Fruit fly (Drosophila melanogaster) whole organism, prepupa: Measurements from ENCODE around the gene Pfdn1.
A peak's percentile ranks its signal among the peaks of the same experiment; 100 is the strongest.

ENCODE experiments used
- Blimp-1 ChIP-seq: fragments of 200-800 bp; sonication (Bioruptor generic); optimal IDR thresholded peaks from 3 replicates; lab custom pipeline; 2017; ENCODE audit warnings: missing biosample characterization, missing genetic modification characterization, mild to moderate bottlenecking, moderate library complexity, missing genetic modification reagents
- CG10669 ChIP-seq: fragments of 200-800 bp; sonication (Bioruptor generic); optimal IDR thresholded peaks from 3 replicates; lab custom pipeline; 2018; ENCODE audit warnings: missing biosample characterization, mild to moderate bottlenecking, missing genetic modification characterization, moderate library complexity
- CG11294 ChIP-seq: fragments of 200-800 bp; sonication (Bioruptor generic); IDR thresholded peaks from 2 replicates; pipeline ENCODE4 v1.3.6; 2022; ENCODE audit warnings: missing biosample characterization, missing genetic modification characterization
- CG11762 ChIP-seq: fragments of 200-800 bp; sonication (Bioruptor generic); optimal IDR thresholded peaks from 3 replicates; lab custom pipeline; 2016; ENCODE audit warnings: missing biosample characterization, missing genetic modification characterization; ENCODE audit not compliant: insufficient read depth
- CG15336 ChIP-seq: fragments of 200-800 bp; sonication (Bioruptor generic); IDR thresholded peaks from 2 replicates; pipeline ENCODE4 v1.3.6; 2022; ENCODE audit warnings: missing biosample characterization, missing genetic modification characterization
- CG1621 ChIP-seq: fragments of 200-800 bp; sonication (Bioruptor generic); optimal IDR thresholded peaks from 3 replicates; lab custom pipeline; 2018; ENCODE audit warnings: missing biosample characterization, mild to moderate bottlenecking, missing genetic modification characterization
- CG3032 ChIP-seq: fragments of 200-800 bp; optimal IDR thresholded peaks from 2 replicates; lab custom pipeline; 2019; ENCODE audit warnings: missing biosample characterization, mild to moderate bottlenecking, missing genetic modification characterization, moderate library complexity
- CG31627 ChIP-seq: fragments of 200-800 bp; sonication (Bioruptor generic); optimal IDR thresholded peaks from 3 replicates; lab custom pipeline; 2016; ENCODE audit warnings: missing biosample characterization, missing genetic modification characterization
- CG32006 ChIP-seq: fragments of 200-800 bp; sonication (Bioruptor generic); optimal IDR thresholded peaks from 3 replicates; lab custom pipeline; 2017; ENCODE audit warnings: missing biosample characterization, mild to moderate bottlenecking, missing genetic modification characterization
- CG34406 ChIP-seq: fragments of 200-800 bp; sonication (Bioruptor generic); optimal IDR thresholded peaks from 3 replicates; lab custom pipeline; 2016; ENCODE audit warnings: missing biosample characterization, missing genetic modification characterization
- CG3919 ChIP-seq: fragments of 200-800 bp; sonication (Bioruptor generic); optimal IDR thresholded peaks from 3 replicates; lab custom pipeline; 2016; ENCODE audit warnings: missing biosample characterization, missing genetic modification characterization
- CG4318 ChIP-seq: fragments of 200-800 bp; sonication (Bioruptor generic); optimal IDR thresholded peaks from 3 replicates; lab custom pipeline; 2017; ENCODE audit warnings: missing biosample characterization, mild to moderate bottlenecking, missing genetic modification characterization
- CG6163 ChIP-seq: fragments of 200-800 bp; sonication (Bioruptor generic); IDR thresholded peaks from 3 replicates; pipeline ENCODE4 v1.3.6; 2022; ENCODE audit warnings: missing biosample characterization, missing genetic modification characterization
- CG6276 ChIP-seq: fragments of 200-800 bp; sonication (Bioruptor generic); optimal IDR thresholded peaks from 2 replicates; lab custom pipeline; 2017; ENCODE audit warnings: missing biosample characterization, mild to moderate bottlenecking, missing genetic modification characterization
- CG6808 ChIP-seq: fragments of 200-800 bp; sonication (Bioruptor generic); optimal IDR thresholded peaks from 3 replicates; lab custom pipeline; 2017; ENCODE audit warnings: missing biosample characterization, missing genetic modification characterization, mild to moderate bottlenecking, moderate library complexity, missing genetic modification reagents
- CG6854 ChIP-seq: fragments of 200-800 bp; sonication (Bioruptor generic); optimal IDR thresholded peaks from 2 replicates; lab custom pipeline; 2017; ENCODE audit warnings: missing biosample characterization, mild to moderate bottlenecking, missing genetic modification characterization
- CG7368 ChIP-seq: fragments of 200-800 bp; sonication (Bioruptor generic); optimal IDR thresholded peaks from 3 replicates; lab custom pipeline; 2016; ENCODE audit warnings: missing biosample characterization, missing genetic modification characterization
- CG8119 ChIP-seq: fragments of 200-800 bp; sonication (Bioruptor generic); IDR thresholded peaks from 3 replicates; pipeline ENCODE4 v1.3.6; 2022; ENCODE audit warnings: missing biosample characterization, missing genetic modification characterization
- CG8632 ChIP-seq: fragments of 200-800 bp; sonication (Bioruptor generic); optimal IDR thresholded peaks from 3 replicates; lab custom pipeline; 2016; ENCODE audit warnings: missing biosample characterization, missing genetic modification characterization
- CG9139 ChIP-seq: fragments of 200-800 bp; sonication (Bioruptor generic); optimal IDR thresholded peaks from 3 replicates; lab custom pipeline; 2017; ENCODE audit warnings: missing biosample characterization, mild to moderate bottlenecking, missing genetic modification characterization
- Eip75B ChIP-seq: fragments of 200-800 bp; sonication (Bioruptor generic); optimal IDR thresholded peaks from 3 replicates; lab custom pipeline; 2016; ENCODE audit warnings: missing biosample characterization, missing genetic modification characterization
- Eip78C ChIP-seq: fragments of 200-800 bp; sonication (Bioruptor generic); peaks from one replicate; lab custom pipeline; 2016; ENCODE audit warnings: missing biosample characterization, missing genetic modification characterization
- Ets96B ChIP-seq: fragments of 200-800 bp; optimal IDR thresholded peaks from 2 replicates; lab custom pipeline; 2019; ENCODE audit warnings: missing biosample characterization, mild to moderate bottlenecking, missing genetic modification characterization, moderate library complexity
- Gug ChIP-seq: fragments of 200-800 bp; sonication (Bioruptor generic); IDR thresholded peaks from 2 replicates; pipeline ENCODE4 v1.3.6; 2022; ENCODE audit warnings: missing biosample characterization, missing genetic modification characterization
- Hr39 ChIP-seq: fragments of 200-800 bp; sonication (Bioruptor generic); optimal IDR thresholded peaks from 2 replicates; lab custom pipeline; 2016; ENCODE audit warnings: missing biosample characterization, missing genetic modification characterization
- Lpt ChIP-seq: fragments of 200-800 bp; sonication (Bioruptor generic); optimal IDR thresholded peaks from 3 replicates; lab custom pipeline; 2016; ENCODE audit warnings: missing biosample characterization, missing genetic modification characterization
- Met ChIP-seq: fragments of 200-800 bp; sonication (Bioruptor generic); optimal IDR thresholded peaks from 3 replicates; lab custom pipeline; 2016; ENCODE audit warnings: missing biosample characterization, missing genetic modification characterization
- OdsH ChIP-seq: fragments of 200-800 bp; sonication (Bioruptor generic); optimal IDR thresholded peaks from 3 replicates; lab custom pipeline; 2016; ENCODE audit warnings: missing biosample characterization, missing genetic modification characterization
- Sox102F ChIP-seq: fragments of 200-800 bp; sonication (Bioruptor generic); optimal IDR thresholded peaks from 2 replicates; lab custom pipeline; 2016; ENCODE audit warnings: missing biosample characterization, mild to moderate bottlenecking, missing genetic modification characterization
- Sox14 ChIP-seq: fragments of 200-800 bp; sonication (Bioruptor generic); optimal IDR thresholded peaks from 3 replicates; lab custom pipeline; 2016; ENCODE audit warnings: missing biosample characterization, missing genetic modification characterization
- achi ChIP-seq: fragments of 200-800 bp; sonication (Bioruptor generic); optimal IDR thresholded peaks from 3 replicates; lab custom pipeline; 2016; ENCODE audit warnings: missing biosample characterization, missing genetic modification characterization
- dac ChIP-seq: fragments of 200-800 bp; sonication (Bioruptor generic); optimal IDR thresholded peaks from 2 replicates; lab custom pipeline; 2017; ENCODE audit warnings: missing biosample characterization, mild to moderate bottlenecking, missing genetic modification characterization
- dsx ChIP-seq: fragments of 200-800 bp; optimal IDR thresholded peaks from 3 replicates; lab custom pipeline; 2019; ENCODE audit warnings: missing biosample characterization, mild to moderate bottlenecking, missing genetic modification characterization, moderate library complexity; ENCODE audit not compliant: poor library complexity, severe bottlenecking
- esn ChIP-seq: fragments of 200-800 bp; sonication (Bioruptor generic); optimal IDR thresholded peaks from 2 replicates; lab custom pipeline; 2016; ENCODE audit warnings: missing biosample characterization, mild to moderate bottlenecking, missing genetic modification characterization, moderate library complexity
- fd85E ChIP-seq: fragments of 200-800 bp; sonication (Bioruptor generic); optimal IDR thresholded peaks from 3 replicates; lab custom pipeline; 2016; ENCODE audit warnings: missing biosample characterization, missing genetic modification characterization
- fkh ChIP-seq: fragments of 200-800 bp; sonication (Bioruptor generic); optimal IDR thresholded peaks from 3 replicates; lab custom pipeline; 2017; ENCODE audit warnings: missing biosample characterization, mild to moderate bottlenecking, missing genetic modification characterization, moderate library complexity
- lz ChIP-seq: fragments of 200-800 bp; sonication (Bioruptor generic); optimal IDR thresholded peaks from 3 replicates; lab custom pipeline; 2016; ENCODE audit warnings: missing biosample characterization, missing genetic modification characterization
- net ChIP-seq: fragments of 200-800 bp; sonication (Bioruptor generic); optimal IDR thresholded peaks from 3 replicates; lab custom pipeline; 2016; ENCODE audit warnings: missing biosample characterization, missing genetic modification characterization
- pdm3 ChIP-seq: fragments of 200-800 bp; sonication (Bioruptor generic); optimal IDR thresholded peaks from 3 replicates; lab custom pipeline; 2016; ENCODE audit warnings: missing biosample characterization, missing genetic modification characterization
- salr ChIP-seq, 2 experiments: fragments of 200-800 bp; sonication (Bioruptor generic); optimal IDR thresholded peaks; 3 replicates each; lab custom pipeline; 2016 to 2018; ENCODE audit warnings: missing biosample characterization in 2 of 2, missing genetic modification characterization in 2 of 2, mild to moderate bottlenecking in 1 of 2
- spab ChIP-seq: fragments of 200-800 bp; sonication (Bioruptor generic); optimal IDR thresholded peaks from 2 replicates; lab custom pipeline; 2017; ENCODE audit warnings: missing biosample characterization, mild to moderate bottlenecking, missing genetic modification characterization, missing genetic modification reagents
- ss ChIP-seq, 2 experiments: fragments of 200-800 bp; sonication (Bioruptor generic); optimal IDR thresholded peaks; 2 replicates in 1 of 2; 3 replicates in 1 of 2; lab custom pipeline; 2017 to 2018; ENCODE audit warnings: mild to moderate bottlenecking in 2 of 2, missing biosample characterization in 2 of 2, missing genetic modification characterization in 2 of 2, moderate library complexity in 1 of 2
- svp ChIP-seq: fragments of 200-800 bp; sonication (Bioruptor generic); peaks from one replicate; lab custom pipeline; 2016; ENCODE audit warnings: missing biosample characterization, missing genetic modification characterization
- topi ChIP-seq: fragments of 200-800 bp; sonication (Bioruptor generic); optimal IDR thresholded peaks from 3 replicates; lab custom pipeline; 2016; ENCODE audit warnings: missing biosample characterization, missing genetic modification characterization

Gene Pfdn1

DNA sequence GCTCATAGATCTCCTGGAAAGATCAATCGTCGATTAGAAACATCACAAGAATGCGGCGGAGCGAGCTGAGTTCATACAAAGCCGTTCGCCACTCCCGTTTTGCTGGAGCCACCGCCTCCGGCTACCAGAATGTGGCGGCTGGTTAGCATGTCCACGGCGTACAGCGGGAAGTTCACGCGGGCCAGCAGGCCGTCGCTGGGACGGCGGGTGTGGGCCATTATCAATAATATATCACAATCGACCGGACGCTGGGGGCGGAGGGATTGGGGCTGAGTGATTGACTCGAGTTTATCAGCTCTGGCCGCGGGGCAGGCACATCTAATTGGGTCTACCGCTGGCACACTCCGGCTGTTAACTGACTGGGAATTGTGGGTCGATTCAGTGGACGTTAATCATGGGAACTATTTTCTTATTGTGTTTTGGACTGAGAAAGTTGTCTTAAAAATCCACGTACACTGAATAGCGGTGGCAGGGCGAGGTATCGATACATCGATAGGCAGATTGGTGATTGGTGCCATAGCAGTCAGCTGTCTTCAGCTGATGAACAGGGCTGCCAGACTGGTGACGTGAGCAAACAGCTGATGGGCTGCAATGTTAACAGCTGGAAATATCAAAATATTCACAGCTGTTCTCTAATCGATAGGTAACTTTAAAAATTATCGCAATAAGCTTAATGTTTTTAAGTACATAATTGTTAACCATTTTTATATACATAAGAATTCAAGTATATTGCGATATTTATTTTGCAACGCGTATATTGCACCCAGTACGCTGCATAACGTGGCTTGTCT, 29.8 kb downstream of the Pfdn1 start, which contains the start of gene CG9175 (continued):
- no peak for TF ChIP-seq net
- no peak for TF ChIP-seq CG3032 (tag; lab: Kevin White, UChicago)
- no peak for TF ChIP-seq Sox102F (GFP tag; lab: Kevin White, UChicago)
- TF ChIP-seq CG8632 = no peak

DNA sequence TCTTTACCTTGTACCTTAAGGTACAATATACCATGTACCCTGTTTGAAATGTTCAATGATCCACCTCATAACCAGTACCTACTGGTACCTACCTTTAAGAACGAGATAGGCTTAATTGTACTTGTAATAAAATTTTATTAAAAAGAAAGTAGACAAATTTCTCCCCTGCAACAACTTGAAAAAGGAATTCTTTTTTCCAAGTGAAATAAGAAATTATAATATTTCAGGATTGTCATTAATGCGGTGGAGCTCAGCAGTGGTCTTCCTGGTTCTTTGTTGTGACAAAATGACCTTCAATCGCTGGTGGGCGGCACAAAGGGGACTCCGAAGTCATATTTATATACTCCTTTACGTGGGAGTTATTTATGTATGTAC, 30.4 kb downstream of the Pfdn1 start:
- peak; percentile 63 for TF ChIP-seq Eip78C (GFP tag; lab: Kevin White, UChicago)
- TF ChIP-seq CG7368 (GFP tag; lab: Kevin White, UChicago) = no peak
- TF ChIP-seq dsx (GFP tag; lab: Kevin White, UChicago) = no peak
- no peak for TF ChIP-seq OdsH (GFP tag; lab: Kevin White, UChicago)
- TF ChIP-seq CG1621 (tag; lab: Kevin White, UChicago) = no peak
- TF ChIP-seq CG31627 = no peak
- no peak for TF ChIP-seq CG6163 (GFP tag; lab: Robert Waterston, UW)
- TF ChIP-seq Sox14 (GFP tag; lab: Kevin White, UChicago) = peak; percentile 54
- TF ChIP-seq Met (GFP tag; lab: Kevin White, UChicago) = peak; percentile 33
- no peak for TF ChIP-seq CG34406 (GFP tag; lab: Kevin White, UChicago)
- no peak for TF ChIP-seq CG8119 (GFP tag; lab: Robert Waterston, UW)
- no peak for TF ChIP-seq CG11294 (GFP tag; lab: Robert Waterston, UW)

dm6 chr2L:6100202-6100689, 31.4 kb downstream of the Pfdn1 start, which contains the start of gene stai:
Gene stai (plus strand): TSS chr2L:6100377.
- peak; percentile 12 for TF ChIP-seq CG11762 (GFP tag; lab: Kevin White, UChicago)
- TF ChIP-seq Sox14 (GFP tag; lab: Kevin White, UChicago) = peak; percentile 56
- TF ChIP-seq Gug (GFP tag; lab: Robert Waterston, UW) = no peak
- no peak for TF ChIP-seq OdsH (GFP tag; lab: Kevin White, UChicago)
- TF ChIP-seq Sox102F (GFP tag; lab: Kevin White, UChicago) = peak; percentile 47
- no peak for TF ChIP-seq pdm3
- peak; percentile 39; the same call in 1 of the 3 replicates for TF ChIP-seq CG8119 (GFP tag; lab: Robert Waterston, UW)
- TF ChIP-seq CG32006 = peak; percentile 11
- peak; percentile 88 for TF ChIP-seq Blimp-1
- TF ChIP-seq Ets96B (tag; lab: Kevin White, UChicago) = no peak
- TF ChIP-seq dac (GFP tag; lab: Kevin White, UChicago) = peak; percentile 21
- TF ChIP-seq achi (GFP tag; lab: Kevin White, UChicago) = peak; percentile 15
- peak; percentile 25; the same call in 1 of the 2 replicates for TF ChIP-seq CG15336 (GFP tag; lab: Robert Waterston, UW)
- TF ChIP-seq lz (GFP tag; lab: Kevin White, UChicago) = peak; percentile 13
- TF ChIP-seq fkh (GFP tag; lab: Kevin White, UChicago) = peak; percentile 65
- peak; percentile 59 to 74 for TF ChIP-seq ss (GFP tag; optimal IDR thresholded peaks at IDR 0.05; lab: Kevin White, UChicago)
- TF ChIP-seq CG3919 = peak; percentile 57
- TF ChIP-seq Eip78C (GFP tag; lab: Kevin White, UChicago) = peak; percentile 86
- peak; percentile 51 for TF ChIP-seq CG9139 (GFP tag; lab: Kevin White, UChicago)
- no peak for TF ChIP-seq spab (GFP tag; lab: Kevin White, UChicago)
- TF ChIP-seq svp = peak; percentile 93
- no peak for TF ChIP-seq CG4318 (GFP tag; lab: Kevin White, UChicago)
- peak; percentile 34 for TF ChIP-seq topi (GFP tag; lab: Kevin White, UChicago)
- TF ChIP-seq CG11294 (GFP tag; lab: Robert Waterston, UW) = no peak
- peak; percentile 66 for TF ChIP-seq CG6808
- TF ChIP-seq Eip75B (GFP tag; lab: Kevin White, UChicago) = peak; percentile 42
- TF ChIP-seq Lpt = peak; percentile 4
- peak; percentile 68 for TF ChIP-seq CG6854 (GFP tag; lab: Kevin White, UChicago)
- TF ChIP-seq fd85E (GFP tag; lab: Kevin White, UChicago) = no peak
- no peak for TF ChIP-seq CG3032 (tag; lab: Kevin White, UChicago)
- TF ChIP-seq net = peak; percentile 41
- no peak for TF ChIP-seq CG10669 (GFP tag; lab: Kevin White, UChicago)
- TF ChIP-seq salr (GFP tag; optimal IDR thresholded peaks at IDR 0.05; lab: Kevin White, UChicago) = peak in 1 of 2 experiments; percentile 15
- TF ChIP-seq Hr39 = no peak
- TF ChIP-seq CG6276 = peak; percentile 17
- TF ChIP-seq esn (GFP tag; lab: Kevin White, UChicago) = peak; percentile 45
- peak; percentile 17 for TF ChIP-seq CG7368 (GFP tag; lab: Kevin White, UChicago)
- peak; percentile 83; the same call in 2 of the 3 replicates for TF ChIP-seq CG6163 (GFP tag; lab: Robert Waterston, UW)
